Fruit fly (Drosophila melanogaster) whole organism, prepupa: ENCODE data around the gene Datp.
A peak's percentile ranks its signal among the peaks of the same experiment; 100 is the strongest.

Source experiments
- Blimp-1 ChIP-seq: fragments of 200-800 bp; sonication (Bioruptor generic); optimal IDR thresholded peaks from 3 replicates; lab custom pipeline; 2017; ENCODE audit warnings: missing biosample characterization, missing genetic modification characterization, mild to moderate bottlenecking, moderate library complexity, missing genetic modification reagents
- CG11294 ChIP-seq: fragments of 200-800 bp; sonication (Bioruptor generic); IDR thresholded peaks from 2 replicates; pipeline ENCODE4 v1.3.6; 2022; ENCODE audit warnings: missing biosample characterization, missing genetic modification characterization
- CG11762 ChIP-seq: fragments of 200-800 bp; sonication (Bioruptor generic); optimal IDR thresholded peaks from 3 replicates; lab custom pipeline; 2016; ENCODE audit warnings: missing biosample characterization, missing genetic modification characterization; ENCODE audit not compliant: insufficient read depth
- CG11902 ChIP-seq: fragments of 200-800 bp; sonication (Bioruptor generic); optimal IDR thresholded peaks from 3 replicates; lab custom pipeline; 2016; ENCODE audit warnings: missing biosample characterization, missing genetic modification characterization
- CG15336 ChIP-seq: fragments of 200-800 bp; sonication (Bioruptor generic); IDR thresholded peaks from 2 replicates; pipeline ENCODE4 v1.3.6; 2022; ENCODE audit warnings: missing biosample characterization, missing genetic modification characterization
- CG1621 ChIP-seq: fragments of 200-800 bp; sonication (Bioruptor generic); optimal IDR thresholded peaks from 3 replicates; lab custom pipeline; 2018; ENCODE audit warnings: missing biosample characterization, mild to moderate bottlenecking, missing genetic modification characterization
- CG31627 ChIP-seq: fragments of 200-800 bp; sonication (Bioruptor generic); optimal IDR thresholded peaks from 3 replicates; lab custom pipeline; 2016; ENCODE audit warnings: missing biosample characterization, missing genetic modification characterization
- CG32006 ChIP-seq: fragments of 200-800 bp; sonication (Bioruptor generic); optimal IDR thresholded peaks from 3 replicates; lab custom pipeline; 2017; ENCODE audit warnings: missing biosample characterization, mild to moderate bottlenecking, missing genetic modification characterization
- CG34406 ChIP-seq: fragments of 200-800 bp; sonication (Bioruptor generic); optimal IDR thresholded peaks from 3 replicates; lab custom pipeline; 2016; ENCODE audit warnings: missing biosample characterization, missing genetic modification characterization
- CG3919 ChIP-seq: fragments of 200-800 bp; sonication (Bioruptor generic); optimal IDR thresholded peaks from 3 replicates; lab custom pipeline; 2016; ENCODE audit warnings: missing biosample characterization, missing genetic modification characterization
- CG4318 ChIP-seq: fragments of 200-800 bp; sonication (Bioruptor generic); optimal IDR thresholded peaks from 3 replicates; lab custom pipeline; 2017; ENCODE audit warnings: missing biosample characterization, mild to moderate bottlenecking, missing genetic modification characterization
- CG6163 ChIP-seq: fragments of 200-800 bp; sonication (Bioruptor generic); IDR thresholded peaks from 3 replicates; pipeline ENCODE4 v1.3.6; 2022; ENCODE audit warnings: missing biosample characterization, missing genetic modification characterization
- CG6276 ChIP-seq: fragments of 200-800 bp; sonication (Bioruptor generic); optimal IDR thresholded peaks from 2 replicates; lab custom pipeline; 2017; ENCODE audit warnings: missing biosample characterization, mild to moderate bottlenecking, missing genetic modification characterization
- CG6808 ChIP-seq: fragments of 200-800 bp; sonication (Bioruptor generic); optimal IDR thresholded peaks from 3 replicates; lab custom pipeline; 2017; ENCODE audit warnings: missing biosample characterization, missing genetic modification characterization, mild to moderate bottlenecking, moderate library complexity, missing genetic modification reagents
- CG6854 ChIP-seq: fragments of 200-800 bp; sonication (Bioruptor generic); optimal IDR thresholded peaks from 2 replicates; lab custom pipeline; 2017; ENCODE audit warnings: missing biosample characterization, mild to moderate bottlenecking, missing genetic modification characterization
- CG7368 ChIP-seq: fragments of 200-800 bp; sonication (Bioruptor generic); optimal IDR thresholded peaks from 3 replicates; lab custom pipeline; 2016; ENCODE audit warnings: missing biosample characterization, missing genetic modification characterization
- CG8119 ChIP-seq: fragments of 200-800 bp; sonication (Bioruptor generic); IDR thresholded peaks from 3 replicates; pipeline ENCODE4 v1.3.6; 2022; ENCODE audit warnings: missing biosample characterization, missing genetic modification characterization
- CG8632 ChIP-seq: fragments of 200-800 bp; sonication (Bioruptor generic); optimal IDR thresholded peaks from 3 replicates; lab custom pipeline; 2016; ENCODE audit warnings: missing biosample characterization, missing genetic modification characterization
- CG9139 ChIP-seq: fragments of 200-800 bp; sonication (Bioruptor generic); optimal IDR thresholded peaks from 3 replicates; lab custom pipeline; 2017; ENCODE audit warnings: missing biosample characterization, mild to moderate bottlenecking, missing genetic modification characterization
- Eip75B ChIP-seq: fragments of 200-800 bp; sonication (Bioruptor generic); optimal IDR thresholded peaks from 3 replicates; lab custom pipeline; 2016; ENCODE audit warnings: missing biosample characterization, missing genetic modification characterization
- Eip78C ChIP-seq: fragments of 200-800 bp; sonication (Bioruptor generic); peaks from one replicate; lab custom pipeline; 2016; ENCODE audit warnings: missing biosample characterization, missing genetic modification characterization
- Eip93F ChIP-seq: fragments of 200-800 bp; sonication (Bioruptor generic); optimal IDR thresholded peaks from 2 replicates; lab custom pipeline; 2016; ENCODE audit warnings: missing biosample characterization, mild to moderate bottlenecking, missing genetic modification characterization
- Ets21C ChIP-seq: fragments of 200-800 bp; sonication (Bioruptor generic); optimal IDR thresholded peaks from 3 replicates; lab custom pipeline; 2016; ENCODE audit warnings: missing biosample characterization, missing genetic modification characterization
- Ets96B ChIP-seq: fragments of 200-800 bp; optimal IDR thresholded peaks from 2 replicates; lab custom pipeline; 2019; ENCODE audit warnings: missing biosample characterization, mild to moderate bottlenecking, missing genetic modification characterization, moderate library complexity
- Gug ChIP-seq: fragments of 200-800 bp; sonication (Bioruptor generic); IDR thresholded peaks from 2 replicates; pipeline ENCODE4 v1.3.6; 2022; ENCODE audit warnings: missing biosample characterization, missing genetic modification characterization
- Hr38 ChIP-seq: sonication (Bioruptor generic); optimal IDR thresholded peaks from 2 replicates; lab custom pipeline; 2016; ENCODE audit warnings: missing biosample characterization, missing genetic modification characterization
- Lpt ChIP-seq: fragments of 200-800 bp; sonication (Bioruptor generic); optimal IDR thresholded peaks from 3 replicates; lab custom pipeline; 2016; ENCODE audit warnings: missing biosample characterization, missing genetic modification characterization
- Met ChIP-seq: fragments of 200-800 bp; sonication (Bioruptor generic); optimal IDR thresholded peaks from 3 replicates; lab custom pipeline; 2016; ENCODE audit warnings: missing biosample characterization, missing genetic modification characterization
- OdsH ChIP-seq: fragments of 200-800 bp; sonication (Bioruptor generic); optimal IDR thresholded peaks from 3 replicates; lab custom pipeline; 2016; ENCODE audit warnings: missing biosample characterization, missing genetic modification characterization
- Smox ChIP-seq: fragments of 200-800 bp; sonication (Bioruptor generic); optimal IDR thresholded peaks from 3 replicates; lab custom pipeline; 2016; ENCODE audit warnings: missing biosample characterization, missing genetic modification characterization
- Sox14 ChIP-seq: fragments of 200-800 bp; sonication (Bioruptor generic); optimal IDR thresholded peaks from 3 replicates; lab custom pipeline; 2016; ENCODE audit warnings: missing biosample characterization, missing genetic modification characterization
- Sox15 ChIP-seq: fragments of 200-800 bp; sonication (Bioruptor generic); optimal IDR thresholded peaks from 3 replicates; lab custom pipeline; 2016; ENCODE audit warnings: missing biosample characterization, missing genetic modification characterization
- acj6 ChIP-seq: fragments of 200-800 bp; sonication (Bioruptor generic); optimal IDR thresholded peaks from 3 replicates; lab custom pipeline; 2016; ENCODE audit warnings: missing biosample characterization, missing genetic modification characterization
- cyc ChIP-seq: fragments of 200-800 bp; sonication (Bioruptor generic); optimal IDR thresholded peaks from 3 replicates; lab custom pipeline; 2016; ENCODE audit warnings: missing biosample characterization, missing genetic modification characterization
- dac ChIP-seq: fragments of 200-800 bp; sonication (Bioruptor generic); optimal IDR thresholded peaks from 2 replicates; lab custom pipeline; 2017; ENCODE audit warnings: missing biosample characterization, mild to moderate bottlenecking, missing genetic modification characterization
- dsx ChIP-seq: fragments of 200-800 bp; optimal IDR thresholded peaks from 3 replicates; lab custom pipeline; 2019; ENCODE audit warnings: missing biosample characterization, mild to moderate bottlenecking, missing genetic modification characterization, moderate library complexity; ENCODE audit not compliant: poor library complexity, severe bottlenecking
- eg ChIP-seq: fragments of 200-800 bp; sonication (Bioruptor generic); IDR thresholded peaks from 3 replicates; pipeline ENCODE4 v1.3.6; 2022; ENCODE audit warnings: missing biosample characterization, missing genetic modification characterization
- esn ChIP-seq: fragments of 200-800 bp; sonication (Bioruptor generic); optimal IDR thresholded peaks from 2 replicates; lab custom pipeline; 2016; ENCODE audit warnings: missing biosample characterization, mild to moderate bottlenecking, missing genetic modification characterization, moderate library complexity
- fd59A ChIP-seq: fragments of 200-800 bp; sonication (Bioruptor generic); optimal IDR thresholded peaks from 2 replicates; lab custom pipeline; 2017; ENCODE audit warnings: missing biosample characterization, mild to moderate bottlenecking, missing genetic modification characterization, missing genetic modification reagents
- fd85E ChIP-seq: fragments of 200-800 bp; sonication (Bioruptor generic); optimal IDR thresholded peaks from 3 replicates; lab custom pipeline; 2016; ENCODE audit warnings: missing biosample characterization, missing genetic modification characterization
- fkh ChIP-seq: fragments of 200-800 bp; sonication (Bioruptor generic); optimal IDR thresholded peaks from 3 replicates; lab custom pipeline; 2017; ENCODE audit warnings: missing biosample characterization, mild to moderate bottlenecking, missing genetic modification characterization, moderate library complexity
- lz ChIP-seq: fragments of 200-800 bp; sonication (Bioruptor generic); optimal IDR thresholded peaks from 3 replicates; lab custom pipeline; 2016; ENCODE audit warnings: missing biosample characterization, missing genetic modification characterization
- net ChIP-seq: fragments of 200-800 bp; sonication (Bioruptor generic); optimal IDR thresholded peaks from 3 replicates; lab custom pipeline; 2016; ENCODE audit warnings: missing biosample characterization, missing genetic modification characterization
- pdm3 ChIP-seq: fragments of 200-800 bp; sonication (Bioruptor generic); optimal IDR thresholded peaks from 3 replicates; lab custom pipeline; 2016; ENCODE audit warnings: missing biosample characterization, missing genetic modification characterization
- salr ChIP-seq, 2 experiments: fragments of 200-800 bp; sonication (Bioruptor generic); optimal IDR thresholded peaks; 3 replicates each; lab custom pipeline; 2016 to 2018; ENCODE audit warnings: missing biosample characterization in 2 of 2, missing genetic modification characterization in 2 of 2, mild to moderate bottlenecking in 1 of 2
- spab ChIP-seq: fragments of 200-800 bp; sonication (Bioruptor generic); optimal IDR thresholded peaks from 2 replicates; lab custom pipeline; 2017; ENCODE audit warnings: missing biosample characterization, mild to moderate bottlenecking, missing genetic modification characterization, missing genetic modification reagents
- topi ChIP-seq: fragments of 200-800 bp; sonication (Bioruptor generic); optimal IDR thresholded peaks from 3 replicates; lab custom pipeline; 2016; ENCODE audit warnings: missing biosample characterization, missing genetic modification characterization
- vri ChIP-seq: fragments of 200-800 bp; sonication (Bioruptor generic); optimal IDR thresholded peaks from 3 replicates; lab custom pipeline; 2016; ENCODE audit warnings: missing biosample characterization, mild to moderate bottlenecking, missing genetic modification characterization

The Datp gene

dm6 chr2L:9912570-9913260 is 25.9 kb downstream of the Datp start, which contains the start of the genes Etl1 and Srp54 (continued):
- TF ChIP-seq CG7368 (GFP tag; lab: Kevin White, UChicago) = no peak
- TF ChIP-seq CG3919 (GFP tag; lab: Kevin White, UChicago) = peak; percentile 22
- peak; percentile 52 for TF ChIP-seq Eip78C (GFP tag; lab: Kevin White, UChicago)
- TF ChIP-seq CG15336 (GFP tag; lab: Robert Waterston, UW) = no peak
- TF ChIP-seq CG9139 (GFP tag; lab: Kevin White, UChicago) = no peak
- TF ChIP-seq Sox15 (GFP tag; lab: Kevin White, UChicago) = no peak
- TF ChIP-seq Smox = no peak
- no peak for TF ChIP-seq vri
- no peak for TF ChIP-seq net (GFP tag; lab: Kevin White, UChicago)
- TF ChIP-seq Sox14 (GFP tag; lab: Kevin White, UChicago) = peak; percentile 17
- no peak for TF ChIP-seq CG1621 (tag; lab: Kevin White, UChicago)
- no peak for TF ChIP-seq CG34406 (GFP tag; lab: Kevin White, UChicago)
- TF ChIP-seq CG8632 (GFP tag; lab: Kevin White, UChicago) = no peak
- TF ChIP-seq OdsH = no peak

- TF ChIP-seq Met (GFP tag; lab: Kevin White, UChicago) = peak; percentile 8
- TF ChIP-seq fd59A (GFP tag; lab: Kevin White, UChicago) = no peak
- TF ChIP-seq salr (GFP tag; optimal IDR thresholded peaks at IDR 0.05; lab: Kevin White, UChicago) = no peak
- no peak for TF ChIP-seq CG3919 (GFP tag; lab: Kevin White, UChicago)
- TF ChIP-seq CG11762 = no peak
- TF ChIP-seq fkh (GFP tag; lab: Kevin White, UChicago) = no peak
- TF ChIP-seq dac (GFP tag; lab: Kevin White, UChicago) = no peak
- TF ChIP-seq CG11294 (GFP tag; lab: Robert Waterston, UW) = no peak
- TF ChIP-seq CG8632 (GFP tag; lab: Kevin White, UChicago) = no peak
- TF ChIP-seq fd85E (GFP tag; lab: Kevin White, UChicago) = no peak
- TF ChIP-seq CG32006 = peak; percentile 7
- no peak for TF ChIP-seq CG4318 (GFP tag; lab: Kevin White, UChicago)
- TF ChIP-seq lz (GFP tag; lab: Kevin White, UChicago) = peak; percentile 40
- peak; percentile 43 for TF ChIP-seq Eip78C (GFP tag; lab: Kevin White, UChicago)
- TF ChIP-seq CG6808 = no peak
- no peak for TF ChIP-seq esn (GFP tag; lab: Kevin White, UChicago)
- TF ChIP-seq Ets21C (GFP tag; lab: Kevin White, UChicago) = no peak
- TF ChIP-seq CG34406 (GFP tag; lab: Kevin White, UChicago) = no peak
- TF ChIP-seq CG6276 = no peak
- TF ChIP-seq vri = no peak
- no peak for TF ChIP-seq CG31627 (GFP tag; lab: Kevin White, UChicago)
- no peak for TF ChIP-seq Ets96B (tag; lab: Kevin White, UChicago)
- 0 out of 2 replicates have a peak, but pooled peaks have one; percentile 13 for TF ChIP-seq Gug
- TF ChIP-seq acj6 (GFP tag; lab: Kevin White, UChicago) = peak; percentile 1
- no peak for TF ChIP-seq Eip93F (GFP tag; lab: Kevin White, UChicago)
- TF ChIP-seq CG7368 (GFP tag; lab: Kevin White, UChicago) = no peak
- TF ChIP-seq Eip75B = peak; percentile 16
- peak; percentile 80 for TF ChIP-seq eg (GFP tag; lab: Robert Waterston, UW)
- no peak for TF ChIP-seq Blimp-1 (GFP tag; lab: Kevin White, UChicago)
- TF ChIP-seq Lpt (GFP tag; lab: Kevin White, UChicago) = no peak
- peak; percentile 49; the same call in 2 of the 3 replicates for TF ChIP-seq CG6163 (GFP tag; lab: Robert Waterston, UW)
- TF ChIP-seq dsx (GFP tag; lab: Kevin White, UChicago) = no peak
- peak; percentile 28; the same call in 2 of the 3 replicates for TF ChIP-seq CG8119 (GFP tag; lab: Robert Waterston, UW)
- no peak for TF ChIP-seq CG6854
- no peak for TF ChIP-seq CG1621 (tag; lab: Kevin White, UChicago)
- peak; percentile 28 for TF ChIP-seq pdm3 (GFP tag; lab: Kevin White, UChicago)
- TF ChIP-seq spab = no peak
- TF ChIP-seq net (GFP tag; lab: Kevin White, UChicago) = peak; percentile 37
- TF ChIP-seq Hr38 (GFP tag; lab: Kevin White, UChicago) = no peak
- no peak for TF ChIP-seq topi (GFP tag; lab: Kevin White, UChicago)
- no peak for TF ChIP-seq CG11902 (GFP tag; lab: Kevin White, UChicago)
- TF ChIP-seq cyc (GFP tag; lab: Kevin White, UChicago) = peak; percentile 9
Measured at dm6 chr2L:9911783-9912182, 26.8 kb downstream of the Datp start.
